Worm (Caenorhabditis elegans) whole organism, young adult: ENCODE measurements around the gene ugt-53.

Source experiments
- B0035.1 ChIP-seq: sonication (generic microtip); optimal IDR thresholded peaks from 2 replicates; lab custom pipeline; 2016; ENCODE audit warnings: missing genetic modification characterization, mild to moderate bottlenecking, missing compliant biosample characterization, missing genotype, missing genetic modification reagents
- C06A6.2 ChIP-seq: fragments of 200-800 bp; sonication (Bioruptor generic); conservative IDR thresholded peaks from 2 replicates; pipeline ENCODE4 v1.3.6; 2022; ENCODE audit warnings: missing genetic modification characterization, missing compliant biosample characterization
- F39B2.1 ChIP-seq: fragments of 200-800 bp; sonication (Bioruptor generic); IDR thresholded peaks from 2 replicates; pipeline ENCODE4 v1.3.6; 2022; ENCODE audit warnings: missing genetic modification reagents, missing genetic modification characterization, missing compliant biosample characterization
- Y67H2A.10 ChIP-seq: fragments of 200-800 bp; sonication (Bioruptor generic); conservative IDR thresholded peaks from 2 replicates; pipeline ENCODE4 v1.3.6; 2022; ENCODE audit warnings: missing genetic modification reagents, missing genetic modification characterization, missing compliant biosample characterization
- aptf-3 ChIP-seq: fragments of 200-800 bp; sonication (Bioruptor generic); IDR thresholded peaks from 2 replicates; pipeline ENCODE4 v1.3.6; 2022; ENCODE audit warnings: missing genetic modification characterization, missing compliant biosample characterization
- attf-3 ChIP-seq: fragments of 200-800 bp; sonication (Bioruptor generic); conservative IDR thresholded peaks from 2 replicates; pipeline ENCODE4 v1.3.6; 2022; ENCODE audit warnings: missing genetic modification reagents, missing genetic modification characterization, missing compliant biosample characterization
- ccch-3 ChIP-seq: fragments of 200-800 bp; sonication (Bioruptor generic); optimal IDR thresholded peaks from 2 replicates; lab custom pipeline; 2018; ENCODE audit warnings: mild to moderate bottlenecking, missing genetic modification characterization, missing compliant biosample characterization
- ceh-58 ChIP-seq: fragments of 200-800 bp; sonication (Bioruptor generic); IDR thresholded peaks from 2 replicates; pipeline ENCODE4 v1.3.6; 2022; ENCODE audit warnings: missing genetic modification characterization, missing compliant biosample characterization
- ceh-79 ChIP-seq: sonication (generic microtip); optimal IDR thresholded peaks from 2 replicates; lab custom pipeline; 2017; ENCODE audit warnings: mild to moderate bottlenecking, missing genetic modification characterization, missing compliant biosample characterization
- egl-44 ChIP-seq: fragments of 200-800 bp; sonication (Bioruptor generic); IDR thresholded peaks from 2 replicates; pipeline ENCODE4 v1.3.6; 2022; ENCODE audit warnings: missing genetic modification reagents, missing genetic modification characterization, missing compliant biosample characterization
- fkh-3 ChIP-seq: sonication (generic microtip); optimal IDR thresholded peaks from 2 replicates; lab custom pipeline; 2016; ENCODE audit warnings: mild to moderate bottlenecking, missing genetic modification characterization, missing compliant biosample characterization
- hrde-1 ChIP-seq: sonication (generic microtip); optimal IDR thresholded peaks from 2 replicates; lab custom pipeline; 2016; ENCODE audit warnings: missing genetic modification characterization, mild to moderate bottlenecking, missing compliant biosample characterization, moderate library complexity, missing genotype, missing genetic modification reagents, borderline replicate concordance
- lin-26 ChIP-seq: fragments of 200-800 bp; sonication (Bioruptor generic); IDR thresholded peaks from 2 replicates; pipeline ENCODE4 v1.3.6; 2022; ENCODE audit warnings: missing genetic modification reagents, missing genetic modification characterization, missing compliant biosample characterization
- lin-40 ChIP-seq: sonication (generic microtip); optimal IDR thresholded peaks from 2 replicates; lab custom pipeline; 2016; ENCODE audit warnings: missing genetic modification characterization, mild to moderate bottlenecking, missing compliant biosample characterization, missing genotype, missing genetic modification reagents
- madf-10 ChIP-seq: sonication (generic microtip); optimal IDR thresholded peaks from 2 replicates; lab custom pipeline; 2016; ENCODE audit warnings: mild to moderate bottlenecking, missing genetic modification characterization, missing compliant biosample characterization
- madf-3 ChIP-seq: fragments of 200-800 bp; sonication (Bioruptor generic); IDR thresholded peaks from 2 replicates; pipeline ENCODE4 v1.3.6; 2022; ENCODE audit warnings: missing genetic modification reagents, missing genetic modification characterization, missing compliant biosample characterization
- madf-6 ChIP-seq: fragments of 200-800 bp; sonication (Bioruptor generic); IDR thresholded peaks from 2 replicates; pipeline ENCODE4 v1.3.6; 2022; ENCODE audit warnings: missing genetic modification reagents, missing genetic modification characterization, missing compliant biosample characterization
- mel-28 ChIP-seq: sonication (generic microtip); optimal IDR thresholded peaks from 2 replicates; lab custom pipeline; 2016; ENCODE audit warnings: borderline replicate concordance, mild to moderate bottlenecking, missing genetic modification characterization, missing compliant biosample characterization
- rcor-1 ChIP-seq: fragments of 200-800 bp; sonication (Bioruptor generic); IDR thresholded peaks from 2 replicates; pipeline ENCODE4 v1.3.6; 2022; ENCODE audit warnings: missing genetic modification reagents, missing genetic modification characterization, missing compliant biosample characterization
- rec-8 ChIP-seq, 2 experiments: sonication (generic microtip); optimal IDR thresholded peaks; 2 replicates each; lab custom pipeline; 2016; ENCODE audit warnings: mild to moderate bottlenecking in 2 of 2, missing genetic modification characterization in 2 of 2, missing genetic modification reagents in 2 of 2, missing genotype in 2 of 2, missing biosample characterization in 1 of 2, missing compliant biosample characterization in 1 of 2, moderate library complexity in 1 of 2
- snpc-4 ChIP-seq, 5 experiments: fragments of 150-350 bp in 1 of 5; sonication (generic microtip) in 4 of 5; optimal IDR thresholded peaks; 2 replicates each; lab custom pipeline; 2014 to 2018; ENCODE audit warnings: missing genetic modification characterization in 5 of 5, missing biosample characterization in 3 of 5, antibody characterized with exemption in 2 of 5, mild to moderate bottlenecking in 2 of 5, missing compliant biosample characterization in 2 of 5, missing genotype in 2 of 5, moderate library complexity in 2 of 5, missing genetic modification reagents in 1 of 5
- tlf-1 ChIP-seq: fragments of 200-800 bp; sonication (Bioruptor generic); optimal IDR thresholded peaks from 2 replicates; lab custom pipeline; 2018; ENCODE audit warnings: mild to moderate bottlenecking, missing genetic modification characterization, missing compliant biosample characterization
- xnd-1 ChIP-seq: sonication (generic microtip); optimal IDR thresholded peaks from 2 replicates; lab custom pipeline; 2016; ENCODE audit warnings: missing genotype, missing genetic modification reagents, missing genetic modification characterization, missing compliant biosample characterization

ugt-53 gene

ce11 chrV:2892976-2893375, 43.8 kb downstream of the ugt-53 start, which contains the start of gene srh-127:
srh-127 (plus strand) TSS chrV:2893276.
- TF ChIP-seq ceh-58 (no peak), lin-26 (GFP tag; lab: Robert Waterston, UW) (no peak), ceh-79 (no peak)

- TF ChIP-seq hrde-1 (tag; lab: Kevin White, UChicago) (no peak), snpc-4 (GFP tag; optimal IDR thresholded peaks at IDR 0.05; lab: Kevin White, UChicago) (no peak), snpc-4 (tag; optimal IDR thresholded peaks at IDR 0.05; lab: Kevin White, UChicago) (no peak)
These were observed 47.1 kb downstream of the ugt-53 start, which contains the start of gene pals-32 for ce11 chrV:2896198-2896660. pals-32 (plus strand) TSS chrV:2896610.

- TF ChIP-seq madf-3 (GFP tag; lab: Robert Waterston, UW) (no peak), attf-3 (GFP tag; lab: Robert Waterston, UW) (no peak), madf-6 (no peak), Y67H2A.10 (GFP tag; lab: Robert Waterston, UW) (no peak), tlf-1 (GFP tag; lab: Kevin White, UChicago) (no peak), aptf-3 (GFP tag; lab: Robert Waterston, UW) (no peak), C06A6.2 (GFP tag; lab: Robert Waterston, UW) (no peak), lin-40 (no peak), B0035.1 (tag; lab: Kevin White, UChicago) (no peak), ceh-79 (no peak), madf-10 (tag; lab: Kevin White, UChicago) (no peak), ccch-3 (no peak), rec-8 (tag; optimal IDR thresholded peaks at IDR 0.05; lab: Kevin White, UChicago) (no peak), rcor-1 (GFP tag; lab: Robert Waterston, UW) (no peak), egl-44 (GFP tag; lab: Robert Waterston, UW) (no peak), xnd-1 (no peak), fkh-3 (no peak), F39B2.1 (no peak), mel-28 (no peak)
These were observed 50.7 kb downstream of the ugt-53 start, which contains the start of gene str-46 for ce11 chrV:2899867-2900266. str-46 (minus strand) TSS chrV:2899967.
